Worm (Caenorhabditis elegans): ENCODE data around the gene irg-2.

Gene irg-2

DNA sequence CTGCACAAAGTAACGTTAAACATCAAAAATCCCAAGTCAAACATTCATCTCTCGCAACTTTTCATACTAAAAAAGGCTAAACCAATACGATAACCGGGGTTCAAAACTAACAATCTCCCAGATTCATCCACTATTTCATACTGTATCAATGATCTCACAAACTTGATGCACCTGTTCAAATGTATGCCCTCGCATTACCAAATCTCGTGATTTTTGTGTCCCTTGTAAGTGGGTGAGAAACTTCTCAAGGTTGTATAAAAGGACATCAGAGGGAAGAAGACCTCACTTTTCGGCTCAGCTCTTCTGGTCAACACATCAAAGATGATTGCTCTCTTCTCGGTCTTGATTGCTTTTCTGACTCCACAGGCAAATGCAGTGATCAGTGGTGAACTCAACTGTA is 1.7 kb downstream of the irg-2 start, which contains the start of gene phat-3:
Gene phat-3 (plus strand): TSS at position 301 of the 400 bp plus-strand sequence.
- TF ChIP-seq ces-1 (GFP tag; optimal IDR thresholded peaks at IDR 0.05) (no peak), ceh-43 (GFP tag; optimal IDR thresholded peaks at IDR 0.05) (no peak), pha-4 (tag; optimal IDR thresholded peaks at IDR 0.05) (no peak)

DNA sequence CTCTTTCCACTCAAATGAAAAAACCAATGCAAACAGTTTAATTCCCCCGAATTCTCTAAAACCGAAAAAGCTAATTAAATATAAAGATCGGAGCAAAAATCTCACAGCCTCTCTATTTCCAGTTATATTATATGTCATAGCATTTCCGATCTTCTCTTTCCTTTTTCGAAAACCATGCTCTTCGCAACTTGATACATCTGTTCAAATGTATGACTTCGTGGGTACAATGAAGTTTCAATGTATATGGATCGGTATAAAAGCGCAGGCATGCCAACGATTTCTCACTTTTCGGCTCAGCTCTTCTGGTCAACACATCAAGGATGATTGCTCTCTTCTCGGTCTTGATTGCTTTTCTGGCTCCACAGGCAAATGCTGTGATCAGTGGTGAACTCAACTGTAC is 4.1 kb downstream of the irg-2 start, which contains the start of gene phat-7:
Gene phat-7 (plus strand): TSS at position 301 of the 400 bp plus-strand sequence.
- TF ChIP-seq lsy-2 (tag; optimal IDR thresholded peaks at IDR 0.05) (no peak), lin-32 (GFP tag; optimal IDR thresholded peaks at IDR 0.05) (no peak), blmp-1 (tag; optimal IDR thresholded peaks at IDR 0.05) (no peak), sem-2 (GFP tag; optimal IDR thresholded peaks at IDR 0.05) (no peak), unc-120 (tag; optimal IDR thresholded peaks at IDR 0.05; ENCODE audit: poor library complexity, severe bottlenecking) (no peak)

DNA sequence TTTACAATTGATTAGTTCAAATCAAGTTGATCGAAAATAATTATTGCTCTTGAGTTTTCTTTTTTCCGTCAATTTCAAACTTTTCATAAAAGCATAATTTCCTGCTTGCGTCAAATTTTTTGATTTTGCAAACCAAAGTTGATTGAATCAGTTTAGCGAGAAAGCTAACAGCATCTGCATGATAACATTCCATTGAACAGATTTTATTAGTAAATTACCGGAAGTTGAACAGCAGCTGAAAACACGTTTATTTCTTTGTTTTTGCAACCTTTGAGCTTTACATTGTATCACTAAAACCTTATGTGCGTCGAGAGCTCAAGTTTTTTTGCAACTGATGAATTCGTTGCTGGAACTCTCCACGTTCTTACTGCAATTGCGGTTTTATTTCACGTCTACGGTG is 5.6 kb downstream of the irg-2 start, which contains the start of gene srh-169:
Gene srh-169 (plus strand): TSS at position 301 of the 400 bp plus-strand sequence.
- TF ChIP-seq pha-4 (tag; optimal IDR thresholded peaks at IDR 0.05): no peak
- TF ChIP-seq elt-3 (tag; optimal IDR thresholded peaks at IDR 0.05): no peak
- TF ChIP-seq tbx-8 (GFP tag; optimal IDR thresholded peaks at IDR 0.05): no peak
- TF ChIP-seq hlh-1 (tag; optimal IDR thresholded peaks at IDR 0.05): no peak
- no peak for TF ChIP-seq nhr-28 (tag; optimal IDR thresholded peaks at IDR 0.05)
- no peak for TF ChIP-seq ceh-43 (GFP tag; optimal IDR thresholded peaks at IDR 0.05)
- no peak for TF ChIP-seq mls-2 (tag; optimal IDR thresholded peaks at IDR 0.05)
- TF ChIP-seq lin-13 (tag; optimal IDR thresholded peaks at IDR 0.05): no peak
- TF ChIP-seq zip-8 (tag; optimal IDR thresholded peaks at IDR 0.05): no peak
- no peak for TF ChIP-seq mab-5 (tag; optimal IDR thresholded peaks at IDR 0.05)
- no peak for TF ChIP-seq nhr-237 (tag; optimal IDR thresholded peaks at IDR 0.05)
- TF ChIP-seq unc-62 (GFP tag; optimal IDR thresholded peaks at IDR 0.05): no peak
- no peak for TF ChIP-seq snpc-4 (tag; optimal IDR thresholded peaks at IDR 0.05)
- no peak for TF ChIP-seq nhr-12 (tag; optimal IDR thresholded peaks at IDR 0.05)
- TF ChIP-seq lin-32 (GFP tag; optimal IDR thresholded peaks at IDR 0.05): no peak
- no peak for TF ChIP-seq lsy-2 (tag; optimal IDR thresholded peaks at IDR 0.05)
- no peak for TF ChIP-seq M03D4.4 (tag; optimal IDR thresholded peaks at IDR 0.05)
- TF ChIP-seq ceh-39 (tag; optimal IDR thresholded peaks at IDR 0.05): no peak
- no peak for TF ChIP-seq elt-1 (tag; optimal IDR thresholded peaks at IDR 0.05; ENCODE audit: borderline replicate concordance, insufficient read depth)
- no peak for TF ChIP-seq sptf-1 (tag; optimal IDR thresholded peaks at IDR 0.05)

DNA sequence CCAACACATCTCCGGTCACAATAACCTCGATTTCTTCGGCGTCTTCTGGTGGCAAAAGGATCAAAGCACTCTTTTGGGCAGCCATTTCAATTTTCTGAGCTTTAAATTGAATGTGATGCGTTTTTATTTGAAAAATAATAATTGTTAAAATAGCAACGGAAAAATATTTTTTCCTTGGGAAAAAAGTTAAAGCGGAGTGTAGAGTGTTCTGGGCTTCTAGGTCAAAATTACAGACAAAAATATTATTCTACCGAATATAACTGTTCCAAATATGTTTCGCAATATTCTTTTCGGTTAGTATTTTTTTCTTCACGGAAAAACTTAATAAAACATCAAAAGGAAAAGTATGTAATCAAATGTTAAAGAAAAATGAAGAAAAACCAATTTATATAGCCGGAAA is 13.0 kb downstream of the irg-2 start, which contains the start of gene djr-1.2:
Gene djr-1.2 (minus strand): TSS at position 101 of the 400 bp plus-strand sequence.
- TF ChIP-seq zip-8 (tag; optimal IDR thresholded peaks at IDR 0.05) (no peak), elt-3 (tag; optimal IDR thresholded peaks at IDR 0.05) (no peak), M03D4.4 (tag; optimal IDR thresholded peaks at IDR 0.05) (no peak), ztf-11 (tag; optimal IDR thresholded peaks at IDR 0.05) (no peak), tbx-8 (GFP tag; optimal IDR thresholded peaks at IDR 0.05) (no peak), nhr-2 (tag; optimal IDR thresholded peaks at IDR 0.05) (no peak), unc-39 (tag; optimal IDR thresholded peaks at IDR 0.05) (no peak), blmp-1 (tag; optimal IDR thresholded peaks at IDR 0.05) (no peak), unc-62 (GFP tag; optimal IDR thresholded peaks at IDR 0.05) (no peak), ceh-43 (GFP tag; optimal IDR thresholded peaks at IDR 0.05) (no peak)

DNA sequence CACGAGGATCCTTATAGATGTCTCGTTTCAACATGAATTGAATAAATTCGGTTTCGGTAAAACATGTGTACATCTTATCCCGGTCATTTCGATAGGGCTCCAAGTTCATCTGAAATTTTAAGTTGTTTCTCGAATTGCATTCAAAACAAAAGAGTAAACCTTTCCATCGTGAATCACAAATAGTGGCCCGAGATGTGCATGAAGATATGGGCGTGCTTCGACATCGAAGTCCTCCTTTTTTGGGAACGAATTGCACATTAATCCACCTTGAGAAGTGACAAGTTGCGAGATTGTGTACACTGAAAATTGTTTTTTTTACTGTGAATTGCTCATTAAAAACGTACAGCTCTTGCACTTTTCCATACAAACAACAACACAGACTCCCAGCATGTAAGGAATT is 14.2 kb downstream of the irg-2 start:
- TF ChIP-seq flh-1 (GFP tag; optimal IDR thresholded peaks at IDR 0.05) (no peak), unc-39 (tag; optimal IDR thresholded peaks at IDR 0.05) (no peak), nhr-28 (tag; optimal IDR thresholded peaks at IDR 0.05) (no peak), mab-5 (tag; optimal IDR thresholded peaks at IDR 0.05) (no peak), tbx-8 (GFP tag; optimal IDR thresholded peaks at IDR 0.05) (no peak), zip-8 (tag; optimal IDR thresholded peaks at IDR 0.05) (no peak), drap-1 (GFP tag; optimal IDR thresholded peaks at IDR 0.05) (no peak)

DNA sequence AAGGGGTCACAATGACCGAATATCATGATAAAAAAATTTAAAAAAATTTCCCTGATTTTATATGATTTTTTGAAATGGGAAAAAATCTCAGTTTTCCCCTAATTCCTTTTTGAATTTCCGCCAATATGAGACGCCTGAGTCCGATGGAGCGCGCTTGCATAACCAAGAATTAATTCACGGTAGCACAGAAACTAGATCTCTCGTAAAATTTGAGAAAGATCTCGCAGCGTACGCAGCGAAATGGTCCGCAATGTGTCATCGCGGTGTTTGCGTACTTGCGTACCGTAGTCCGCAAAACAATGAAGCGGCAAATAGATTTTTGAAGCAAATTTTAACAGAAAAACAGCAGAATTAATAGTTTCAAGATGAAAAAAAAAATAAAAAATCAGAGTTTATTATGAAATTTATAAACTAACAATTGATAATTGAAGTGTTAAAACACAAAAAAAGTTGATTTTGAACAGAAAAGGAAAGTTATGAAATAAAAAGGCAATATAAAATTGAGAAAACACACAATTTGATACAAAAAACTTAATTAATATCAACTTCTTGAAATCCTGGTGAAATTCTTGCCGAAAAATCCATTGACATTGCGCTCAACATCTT is 21.7 kb downstream of the irg-2 start:
- TF ChIP-seq lsy-2 (tag; optimal IDR thresholded peaks at IDR 0.05): peak; percentile 86
